Fruit fly (Drosophila melanogaster): ENCODE results near the gene CG32365.

Gene CG32365

dm6 chr3L:7863766-7864305 is 5.0 kb upstream of the CG32365 start (continued):
- TF ChIP-seq CG3838 (GFP tag; optimal IDR thresholded peaks at IDR 0.05) (no peak), CG1792 (GFP tag; optimal IDR thresholded peaks at IDR 0.05) (no peak), pita (GFP tag; optimal IDR thresholded peaks at IDR 0.05) (no peak), CG6654 (GFP tag; optimal IDR thresholded peaks at IDR 0.05) (peak; percentile 27), CG18011 (GFP tag; optimal IDR thresholded peaks at IDR 0.05) (peak; percentile 31), trem (tag; optimal IDR thresholded peaks at IDR 0.05) (no peak), onecut (GFP tag; IDR thresholded peaks at IDR 0.05) (peak; percentile 21; the same call in 1 of the 2 replicates), CG11696 (GFP tag; IDR thresholded peaks at IDR 0.05) (no peak), Lim3 (GFP tag; IDR thresholded peaks at IDR 0.05) (no peak), ERR (GFP tag; optimal IDR thresholded peaks at IDR 0.05) (no peak), disco-r (GFP tag; optimal IDR thresholded peaks at IDR 0.05) (no peak), dimm (GFP tag; IDR thresholded peaks at IDR 0.05) (no peak), eve (GFP tag; optimal IDR thresholded peaks at IDR 0.05) (no peak), CG4404 (GFP tag; IDR thresholded peaks at IDR 0.05) (peak; percentile 41), CG16815 (GFP tag; optimal IDR thresholded peaks at IDR 0.05) (peak; percentile 44), exex (tag; optimal IDR thresholded peaks at IDR 0.05) (peak; percentile 41), CG17385 (GFP tag; optimal IDR thresholded peaks at IDR 0.05) (peak; percentile 12), Xbp1 (GFP tag; optimal IDR thresholded peaks at IDR 0.05) (peak; percentile 49), Stat92E (GFP tag; optimal IDR thresholded peaks at IDR 0.05) (no peak), CG3065 (GFP tag; optimal IDR thresholded peaks at IDR 0.05) (no peak), CG5953 (GFP tag; IDR thresholded peaks at IDR 0.05) (no peak), sr (GFP tag; IDR thresholded peaks at IDR 0.05) (no peak), ttk (GFP tag; IDR thresholded peaks at IDR 0.05) (no peak), Doc2 (GFP tag; IDR thresholded peaks at IDR 0.05) (no peak), CG9932 (GFP tag; IDR thresholded peaks at IDR 0.05) (peak; percentile 85), Nf-YC (tag; optimal IDR thresholded peaks at IDR 0.05) (peak; percentile 50), org-1 (GFP tag; optimal IDR thresholded peaks at IDR 0.05) (peak; percentile 33), Hmx (GFP tag; optimal IDR thresholded peaks at IDR 0.05) (no peak), CG13296 (GFP tag; optimal IDR thresholded peaks at IDR 0.05) (peak; percentile 64), Adf1 (GFP tag; IDR thresholded peaks at IDR 0.05) (peak; percentile 57), Blimp-1 (GFP tag; optimal IDR thresholded peaks at IDR 0.05) (peak; percentile 31), CG7556 (GFP tag; optimal IDR thresholded peaks at IDR 0.05) (peak; percentile 70), zen2 (GFP tag; IDR thresholded peaks at IDR 0.05; ENCODE audit: partially characterized antibody) (no peak), Rfx (GFP tag; IDR thresholded peaks at IDR 0.05) (peak; percentile 88), Asciz (GFP tag; optimal IDR thresholded peaks at IDR 0.05) (no peak), CG10431 (GFP tag; optimal IDR thresholded peaks at IDR 0.05) (no peak), trh (GFP tag; optimal IDR thresholded peaks at IDR 0.05) (no peak), prd (optimal IDR thresholded peaks at IDR 0.05) (no peak), prd (GFP tag; IDR thresholded peaks at IDR 0.05) (peak; percentile 69), CG17328 (GFP tag; IDR thresholded peaks at IDR 0.05) (peak; percentile 27), CG12104 (GFP tag; optimal IDR thresholded peaks at IDR 0.05) (peak; percentile 35), ash1 (GFP tag; optimal IDR thresholded peaks at IDR 0.05) (no peak), CG2875 (GFP tag; optimal IDR thresholded peaks at IDR 0.05) (no peak), CTCF (GFP tag; optimal IDR thresholded peaks at IDR 0.05) (no peak), Xrp1 (GFP tag; IDR thresholded peaks at IDR 0.05) (peak; percentile 51; the same call in 1 of the 2 replicates), ap (GFP tag; IDR thresholded peaks at IDR 0.05) (0 out of 2 replicates have a peak, but pooled peaks have one; percentile 24), CG8281 (tag; optimal IDR thresholded peaks at IDR 0.05) (no peak), CG2120 (GFP tag; optimal IDR thresholded peaks at IDR 0.05) (peak; percentile 87), corto (GFP tag; optimal IDR thresholded peaks at IDR 0.05) (no peak), ato (GFP tag; IDR thresholded peaks at IDR 0.05; ENCODE audit: partially characterized antibody) (no peak), Sin3A (optimal IDR thresholded peaks at IDR 0.05) (no peak), Sox100B (GFP tag; optimal IDR thresholded peaks at IDR 0.05) (peak; percentile 26)

All from whole organism, embryonic.